Fruit fly (Drosophila melanogaster) whole organism, embryonic: Measurements from ENCODE around the gene trio.
A peak's percentile ranks its signal among the peaks of the same experiment; 100 is the strongest.

ENCODE experiments used
- Atf-2 ChIP-seq: fragments of 200-800 bp; sonication (Bioruptor generic); optimal IDR thresholded peaks from 2 replicates; lab custom pipeline; 2016; ENCODE audit warnings: missing biosample characterization, missing genetic modification characterization
- Awh ChIP-seq: fragments of 200-800 bp; sonication (Bioruptor generic); IDR thresholded peaks from 2 replicates; pipeline ENCODE4, ENCODE4 v1.3.6; 2022; ENCODE audit warnings: missing biosample characterization, missing genetic modification characterization
- CG10267 ChIP-seq: fragments of 200-800 bp; sonication (Bioruptor generic); optimal IDR thresholded peaks from 2 replicates; lab custom pipeline; 2018; ENCODE audit warnings: missing biosample characterization, mild to moderate bottlenecking, missing genetic modification characterization, moderate library complexity
- CG10654 ChIP-seq: fragments of 200-800 bp; sonication (Bioruptor generic); optimal IDR thresholded peaks from 2 replicates; lab custom pipeline; 2016; ENCODE audit warnings: missing biosample characterization, missing genetic modification characterization
- CG11456 ChIP-seq: fragments of 200-800 bp; sonication (Bioruptor generic); IDR thresholded peaks from 3 replicates; pipeline ENCODE4 v1.3.6; 2022; ENCODE audit warnings: missing biosample characterization, missing genetic modification characterization
- CG12104 ChIP-seq: fragments of 200-800 bp; sonication (Bioruptor generic); optimal IDR thresholded peaks from 3 replicates; lab custom pipeline; 2016; ENCODE audit warnings: missing biosample characterization, missing genetic modification characterization
- CG12391 ChIP-seq: fragments of 200-800 bp; sonication (Bioruptor generic); optimal IDR thresholded peaks from 3 replicates; lab custom pipeline; 2018; ENCODE audit warnings: missing biosample characterization, mild to moderate bottlenecking, missing genetic modification characterization, moderate library complexity
- CG12769 ChIP-seq: fragments of 200-800 bp; sonication (Bioruptor generic); optimal IDR thresholded peaks from 2 replicates; lab custom pipeline; 2019; ENCODE audit warnings: missing biosample characterization, mild to moderate bottlenecking, missing genetic modification characterization, moderate library complexity
- CG14014 ChIP-seq: fragments of 200-800 bp; sonication (Bioruptor generic); IDR thresholded peaks from 2 replicates; pipeline ENCODE4 v1.3.6; 2022; ENCODE audit warnings: missing biosample characterization, missing genetic modification characterization
- CG17802 ChIP-seq: fragments of 200-800 bp; sonication (Bioruptor generic); optimal IDR thresholded peaks from 2 replicates; lab custom pipeline; 2018; ENCODE audit warnings: missing biosample characterization, mild to moderate bottlenecking, missing genetic modification characterization, moderate library complexity
- CG17829 ChIP-seq: fragments of 200-800 bp; optimal IDR thresholded peaks from 2 replicates; lab custom pipeline; 2019; ENCODE audit warnings: missing biosample characterization, mild to moderate bottlenecking, missing genetic modification characterization, moderate library complexity
- CG2120 ChIP-seq: fragments of 200-800 bp; sonication (Bioruptor generic); optimal IDR thresholded peaks from 3 replicates; lab custom pipeline; 2016; ENCODE audit warnings: missing biosample characterization, missing genetic modification characterization
- CG2202 ChIP-seq: fragments of 200-800 bp; sonication (Bioruptor generic); optimal IDR thresholded peaks from 2 replicates; lab custom pipeline; 2018; ENCODE audit warnings: missing biosample characterization, mild to moderate bottlenecking, missing genetic modification characterization
- CG2875 ChIP-seq: fragments of 200-800 bp; sonication (Bioruptor generic); optimal IDR thresholded peaks from 2 replicates; lab custom pipeline; 2017; ENCODE audit warnings: missing biosample characterization, mild to moderate bottlenecking, missing genetic modification characterization, missing genetic modification reagents
- CG31365 ChIP-seq: fragments of 200-800 bp; sonication (Bioruptor generic); optimal IDR thresholded peaks from 2 replicates; lab custom pipeline; 2018; ENCODE audit warnings: missing biosample characterization, mild to moderate bottlenecking, missing genetic modification characterization
- CG31388 ChIP-seq: fragments of 200-800 bp; sonication (Bioruptor generic); optimal IDR thresholded peaks from 2 replicates; lab custom pipeline; 2016; ENCODE audit warnings: missing biosample characterization, missing genetic modification characterization
- CG4282 ChIP-seq: fragments of 200-800 bp; sonication (Bioruptor generic); optimal IDR thresholded peaks from 2 replicates; lab custom pipeline; 2016; ENCODE audit warnings: missing biosample characterization, missing genetic modification characterization
- CG4617 ChIP-seq: fragments of 200-800 bp; sonication (Bioruptor generic); optimal IDR thresholded peaks from 3 replicates; lab custom pipeline; 2016; ENCODE audit warnings: missing biosample characterization, missing genetic modification characterization, borderline replicate concordance
- CG7745 ChIP-seq: fragments of 200-800 bp; sonication (Bioruptor generic); optimal IDR thresholded peaks from 2 replicates; lab custom pipeline; 2018; ENCODE audit warnings: missing biosample characterization, mild to moderate bottlenecking, missing genetic modification characterization, moderate library complexity
- CG9609 ChIP-seq: fragments of 200-800 bp; sonication (Bioruptor generic); optimal IDR thresholded peaks from 3 replicates; lab custom pipeline; 2016; ENCODE audit warnings: missing biosample characterization, missing genetic modification characterization
- CTCF ChIP-seq: fragments of 200-800 bp; sonication (Bioruptor generic); optimal IDR thresholded peaks from 2 replicates; lab custom pipeline; 2017; ENCODE audit warnings: missing biosample characterization, mild to moderate bottlenecking, missing genetic modification characterization, moderate library complexity
- ERR ChIP-seq: fragments of 200-800 bp; sonication (Bioruptor generic); optimal IDR thresholded peaks from 2 replicates; lab custom pipeline; 2016; ENCODE audit warnings: missing biosample characterization, missing genetic modification characterization
- HLH3B ChIP-seq: fragments of 200-800 bp; sonication (Bioruptor generic); IDR thresholded peaks from 2 replicates; pipeline ENCODE4 v1.3.6; 2022; ENCODE audit warnings: missing biosample characterization, missing genetic modification characterization
- Hr39 ChIP-seq: fragments of >200 bp; optimal IDR thresholded peaks from 2 replicates; lab custom pipeline; 2017
- Hsf ChIP-seq: fragments of 200-800 bp; sonication (Bioruptor generic); optimal IDR thresholded peaks from 3 replicates; lab custom pipeline; 2016; ENCODE audit warnings: missing biosample characterization, missing genetic modification characterization
- Mes4 ChIP-seq: fragments of 200-800 bp; sonication (Bioruptor generic); optimal IDR thresholded peaks from 2 replicates; lab custom pipeline; 2016; ENCODE audit warnings: missing biosample characterization, missing genetic modification characterization
- PHDP ChIP-seq: fragments of 200-800 bp; sonication (Bioruptor generic); optimal IDR thresholded peaks from 3 replicates; lab custom pipeline; 2018; ENCODE audit warnings: missing biosample characterization, mild to moderate bottlenecking, missing genetic modification characterization, moderate library complexity
- Side ChIP-seq: fragments of 200-800 bp; sonication (Bioruptor generic); optimal IDR thresholded peaks from 2 replicates; lab custom pipeline; 2016; ENCODE audit warnings: missing biosample characterization, missing genetic modification characterization
- Taf1 ChIP-seq: fragments of 200-800 bp; sonication (Bioruptor generic); IDR thresholded peaks from 2 replicates; pipeline ENCODE4 v1.3.6; 2022; ENCODE audit warnings: missing biosample characterization, missing genetic modification characterization
- abd-A ChIP-seq: fragments of 200-800 bp; sonication (Bioruptor generic); optimal IDR thresholded peaks from 3 replicates; lab custom pipeline; 2019; ENCODE audit warnings: missing biosample characterization, mild to moderate bottlenecking, missing genetic modification characterization, moderate library complexity
- ase ChIP-seq: fragments of 200-800 bp; sonication (Bioruptor generic); IDR thresholded peaks from 3 replicates; pipeline ENCODE4 v1.3.6; 2022; ENCODE audit warnings: missing biosample characterization, missing genetic modification characterization
- chif ChIP-seq, 2 experiments: fragments of 200-800 bp; sonication (Bioruptor generic); optimal IDR thresholded peaks; 3 replicates each; lab custom pipeline; 2016; ENCODE audit warnings: missing biosample characterization in 2 of 2, missing genetic modification characterization in 2 of 2
- ci ChIP-seq: fragments of 200-800 bp; sonication (Bioruptor generic); IDR thresholded peaks from 3 replicates; pipeline ENCODE4 v1.3.6; 2022; ENCODE audit warnings: missing biosample characterization, missing genetic modification characterization
- crol ChIP-seq: fragments of 200-800 bp; sonication (Bioruptor generic); IDR thresholded peaks from 2 replicates; pipeline ENCODE4 v1.3.6; 2022; ENCODE audit warnings: missing biosample characterization, missing genetic modification characterization
- da ChIP-seq: fragments of 200-800 bp; sonication (Bioruptor generic); optimal IDR thresholded peaks from 2 replicates; lab custom pipeline; 2016; ENCODE audit warnings: missing biosample characterization, missing genetic modification characterization
- disco-r ChIP-seq: fragments of 200-800 bp; sonication (Bioruptor generic); optimal IDR thresholded peaks from 2 replicates; lab custom pipeline; 2016; ENCODE audit warnings: missing biosample characterization, missing genetic modification characterization
- ftz-f1 ChIP-seq: fragments of 200-800 bp; sonication (Bioruptor generic); optimal IDR thresholded peaks from 2 replicates; lab custom pipeline; 2016; ENCODE audit warnings: missing biosample characterization, missing genetic modification characterization
- gce ChIP-seq: fragments of 200-800 bp; sonication (Bioruptor generic); IDR thresholded peaks from 3 replicates; pipeline ENCODE4 v1.3.6; 2022; ENCODE audit warnings: missing biosample characterization, missing genetic modification characterization
- grau ChIP-seq: fragments of 200-800 bp; optimal IDR thresholded peaks from 3 replicates; lab custom pipeline; 2019; ENCODE audit warnings: missing biosample characterization, mild to moderate bottlenecking, missing genetic modification characterization, moderate library complexity
- her ChIP-seq: fragments of 200-800 bp; sonication (Bioruptor generic); optimal IDR thresholded peaks from 2 replicates; lab custom pipeline; 2016; ENCODE audit warnings: missing biosample characterization, missing genetic modification characterization
- hkb ChIP-seq, 2 experiments: fragments of 200-800 bp in 1 of 2; fragments of >200 bp in 1 of 2; sonication (Bioruptor generic) in 1 of 2; IDR thresholded peaks in 1 of 2; optimal IDR thresholded peaks in 1 of 2; 2 replicates each; pipeline versions ENCODE4 v1.3.6 to Lab custom; 2017 to 2022; ENCODE audit warnings: missing biosample characterization in 1 of 2, missing genetic modification characterization in 1 of 2
- ind ChIP-seq: fragments of 200-800 bp; sonication (Bioruptor generic); optimal IDR thresholded peaks from 3 replicates; lab custom pipeline; 2016; ENCODE audit warnings: missing biosample characterization, missing genetic modification characterization
- klu ChIP-seq: fragments of 200-800 bp; sonication (Bioruptor generic); IDR thresholded peaks from 2 replicates; pipeline ENCODE4 v1.3.6; 2022; ENCODE audit warnings: missing biosample characterization, missing genetic modification characterization
- nau ChIP-seq: fragments of 200-800 bp; sonication (Bioruptor generic); optimal IDR thresholded peaks from 3 replicates; lab custom pipeline; 2017; ENCODE audit warnings: missing biosample characterization, mild to moderate bottlenecking, missing genetic modification characterization, missing genetic modification reagents
- nerfin-2 ChIP-seq: fragments of 200-800 bp; sonication (Bioruptor generic); IDR thresholded peaks from 2 replicates; pipeline ENCODE4 v1.3.6; 2022; ENCODE audit warnings: missing biosample characterization, missing genetic modification characterization; ENCODE audit not compliant: partially characterized antibody
- otp ChIP-seq: fragments of 200-800 bp; sonication (Bioruptor generic); IDR thresholded peaks from 3 replicates; pipeline ENCODE4, ENCODE4 v1.3.6; 2022; ENCODE audit warnings: missing biosample characterization, missing genetic modification characterization
- pan ChIP-seq, 4 experiments: fragments of >200 bp in 3 of 4; fragments of 200-800 bp in 1 of 4; sonication (Bioruptor generic) in 1 of 4; optimal IDR thresholded peaks in 3 of 4; IDR thresholded peaks in 1 of 4; 2 replicates each; pipeline versions ENCODE4 v1.3.6 to Lab custom; 2017 to 2022; ENCODE audit warnings: missing biosample characterization in 2 of 4, missing genetic modification characterization in 2 of 4, mixed read lengths in 1 of 4
- sens-2 ChIP-seq: fragments of 200-800 bp; sonication (Bioruptor generic); IDR thresholded peaks from 2 replicates; pipeline ENCODE4 v1.3.6; 2022; ENCODE audit warnings: missing biosample characterization, missing genetic modification characterization
- tup ChIP-seq: fragments of 200-800 bp; sonication (Bioruptor generic); optimal IDR thresholded peaks from 2 replicates; lab custom pipeline; 2016; ENCODE audit warnings: missing biosample characterization, mild to moderate bottlenecking, missing genetic modification characterization, moderate library complexity

trio gene

DNA sequence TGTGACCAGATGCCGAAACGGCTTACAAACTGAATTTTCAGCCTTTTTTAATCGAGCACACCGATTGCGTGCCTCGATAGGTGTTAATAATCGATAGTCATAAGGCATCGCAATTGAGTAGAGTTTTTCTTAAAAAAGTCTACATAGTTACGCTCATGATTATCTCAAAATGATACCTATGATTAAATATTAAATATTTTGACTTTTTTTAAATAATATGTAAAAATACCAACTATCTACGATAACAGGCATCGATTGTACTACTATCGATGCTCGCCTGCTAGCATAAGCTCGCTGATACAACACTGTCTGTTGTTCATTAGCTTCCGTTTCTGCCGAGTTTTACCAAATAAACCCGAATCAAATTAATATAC, 199 bp upstream of the trio start (continued):
- TF ChIP-seq CG12769 (tag; lab: Kevin White, UChicago) = no peak
- TF ChIP-seq pan (optimal IDR thresholded peaks at IDR 0.05; lab: Kevin White, UChicago) = no peak
- peak in 1 of 2 experiments; percentile 60 for TF ChIP-seq pan (GFP tag; optimal IDR thresholded peaks at IDR 0.05 in 1 of 2, IDR thresholded peaks at IDR 0.05 in 1 of 2)
- TF ChIP-seq disco-r (GFP tag; lab: Kevin White, UChicago) = no peak
- TF ChIP-seq CG7745 (tag; lab: Kevin White, UChicago) = no peak
- TF ChIP-seq PHDP = peak; percentile 39
- TF ChIP-seq CG17829 (tag; lab: Kevin White, UChicago) = peak; percentile 46
- no peak; the same call in 1 of the 2 replicates for TF ChIP-seq Taf1 (GFP tag; lab: Robert Waterston, UW)
- TF ChIP-seq CG12391 (tag; lab: Kevin White, UChicago) = peak; percentile 43
- no peak for TF ChIP-seq ERR (GFP tag; lab: Kevin White, UChicago)
- TF ChIP-seq ci (GFP tag; lab: Robert Waterston, UW) = peak; percentile 78
- TF ChIP-seq klu (GFP tag; lab: Robert Waterston, UW) = 0 out of 2 replicates have a peak, but pooled peaks have one; percentile 36
- TF ChIP-seq gce (GFP tag; lab: Robert Waterston, UW) = no peak; the same call in 2 of the 3 replicates
- peak; percentile 77; the same call in 2 of the 3 replicates for TF ChIP-seq otp
- peak; percentile 60 for TF ChIP-seq CG10267 (tag; lab: Kevin White, UChicago)
- peak; percentile 35 for TF ChIP-seq nau (GFP tag; lab: Kevin White, UChicago)
- no peak for TF ChIP-seq her
- TF ChIP-seq, all 482 proteins: peak for 206

dm6 chr3L:1033688-1034087, 987 bp downstream of the trio start:
- TF ChIP-seq Awh (0 out of 2 replicates have a peak, but pooled peaks have one; percentile 10), Hr39 (lab: Kevin White, UChicago) (peak; percentile 80), crol (GFP tag; lab: Robert Waterston, UW) (0 out of 2 replicates have a peak, but pooled peaks have one; percentile 17), CG31365 (no peak), CG12104 (no peak)

DNA sequence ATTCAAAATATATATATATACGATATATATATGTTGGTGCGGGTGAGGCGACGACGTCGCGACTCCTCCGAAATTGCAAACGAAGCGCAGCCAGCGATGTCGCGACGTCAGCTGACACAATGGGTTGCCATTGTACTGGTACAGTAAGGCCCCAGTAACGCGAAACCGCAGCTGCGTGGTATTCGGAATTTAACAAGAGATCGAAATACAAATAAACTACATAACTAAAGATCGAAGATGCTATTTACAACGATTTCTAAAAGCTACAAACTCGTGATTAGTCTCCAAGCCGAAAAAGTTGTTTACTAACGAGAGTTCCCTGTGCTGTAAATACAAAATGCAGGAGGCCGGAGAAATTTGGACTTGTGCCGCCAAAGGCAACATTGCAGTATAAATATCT, 2.1 kb downstream of the trio start:
- TF ChIP-seq Atf-2 (GFP tag; lab: Kevin White, UChicago) (peak; percentile 66), sens-2 (GFP tag; lab: Robert Waterston, UW) (peak; percentile 72), ase (GFP tag; lab: Robert Waterston, UW) (peak; percentile 81), CG11456 (GFP tag; lab: Robert Waterston, UW) (peak; percentile 38; the same call in 1 of the 3 replicates), hkb (optimal IDR thresholded peaks at IDR 0.05; lab: Kevin White, UChicago) (no peak), hkb (GFP tag; IDR thresholded peaks at IDR 0.05; lab: Robert Waterston, UW) (peak; percentile 87), CG17802 (tag; lab: Kevin White, UChicago) (peak; percentile 47), CG2202 (tag; lab: Kevin White, UChicago) (peak; percentile 23), CG2875 (peak; percentile 64), chif (GFP tag; optimal IDR thresholded peaks at IDR 0.05; lab: Kevin White, UChicago) (peak; percentile 76 to 78), nerfin-2 (GFP tag; lab: Robert Waterston, UW) (no peak), CG31388 (GFP tag; lab: Kevin White, UChicago) (peak; percentile 3), HLH3B (GFP tag; lab: Robert Waterston, UW) (peak; percentile 75), ind (GFP tag; lab: Kevin White, UChicago) (peak; percentile 78), CG4617 (peak; percentile 54), tup (GFP tag; lab: Kevin White, UChicago) (peak; percentile 36), grau (tag; lab: Kevin White, UChicago) (peak; percentile 95), Side (GFP tag; lab: Kevin White, UChicago) (no peak), CG4282 (GFP tag; lab: Kevin White, UChicago) (peak; percentile 31), Mes4 (peak; percentile 70), ftz-f1 (GFP tag; lab: Kevin White, UChicago) (no peak), CG2120 (GFP tag; lab: Kevin White, UChicago) (peak; percentile 35), CG10654 (GFP tag; lab: Kevin White, UChicago) (peak; percentile 47), da (GFP tag; lab: Kevin White, UChicago) (peak; percentile 46), Hsf (GFP tag; lab: Kevin White, UChicago) (peak; percentile 75), abd-A (tag; lab: Kevin White, UChicago) (no peak), CG31365 (peak; percentile 18), CG9609 (GFP tag; lab: Kevin White, UChicago) (peak; percentile 62), CG14014 (peak; percentile 52; the same call in 1 of the 2 replicates), CTCF (GFP tag; lab: Kevin White, UChicago) (peak; percentile 34)
